Worm (Caenorhabditis elegans) whole organism, L3 larva: ENCODE measurements around the gene srsx-16.

ENCODE experiments used
- R02D3.7 ChIP-seq: fragments of 150-350 bp; optimal IDR thresholded peaks from 2 replicates; lab custom pipeline; 2014; ENCODE audit warnings: missing biosample characterization, missing genetic modification characterization
- ZK546.5 ChIP-seq: sonication (generic microtip); optimal IDR thresholded peaks from 2 replicates; lab custom pipeline; 2017; ENCODE audit warnings: missing biosample characterization, missing genetic modification characterization
- ceh-9 ChIP-seq: sonication (generic microtip); optimal IDR thresholded peaks from 2 replicates; lab custom pipeline; 2018; ENCODE audit warnings: missing biosample characterization, missing genetic modification characterization
- nhr-12 ChIP-seq: fragments of 150-350 bp; optimal IDR thresholded peaks from 2 replicates; lab custom pipeline; 2014; ENCODE audit warnings: missing biosample characterization, missing genetic modification characterization
- nhr-237 ChIP-seq: fragments of 150-350 bp; optimal IDR thresholded peaks from 2 replicates; lab custom pipeline; 2014; ENCODE audit warnings: missing biosample characterization, missing genetic modification characterization
- nhr-25 ChIP-seq: sonication (generic microtip); optimal IDR thresholded peaks from 2 replicates; lab custom pipeline; 2017; ENCODE audit warnings: missing biosample characterization, missing genetic modification characterization
- nhr-76 ChIP-seq: fragments of 150-350 bp; sonication (generic microtip); optimal IDR thresholded peaks from 5 replicates; lab custom pipeline; 2014; ENCODE audit warnings: missing biosample characterization, missing genetic modification characterization
- snpc-4 ChIP-seq: fragments of 150-350 bp; optimal IDR thresholded peaks from 2 replicates; lab custom pipeline; 2014; ENCODE audit warnings: missing biosample characterization, missing genetic modification characterization

DNA sequence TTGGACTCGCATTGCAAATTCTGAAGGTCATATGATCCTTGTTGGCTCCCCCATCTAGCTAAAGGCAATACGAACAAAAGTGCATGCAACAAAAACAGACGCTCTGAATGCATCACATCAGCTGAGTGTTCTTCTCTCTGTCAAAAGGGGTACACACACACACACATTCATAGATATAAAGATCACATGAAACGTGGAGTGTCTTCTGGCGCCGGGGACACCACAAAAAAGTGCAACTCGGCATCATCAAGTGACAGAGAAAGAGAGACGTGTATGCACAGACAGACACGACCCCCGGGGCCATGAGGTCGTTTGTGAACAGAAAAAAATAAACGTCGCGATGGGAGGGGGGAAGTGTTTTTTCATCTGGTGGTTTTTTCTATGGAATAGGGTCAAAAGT, 12.2 kb downstream of the srsx-16 start:
- TF ChIP-seq nhr-25 (tag; lab: Kevin White, UChicago) (peak; percentile 39), ZK546.5 (no peak), R02D3.7 (tag; lab: Kevin White, UChicago) (no peak), nhr-237 (tag; lab: Kevin White, UChicago) (no peak), ceh-9 (no peak), nhr-12 (tag; lab: Kevin White, UChicago) (no peak), snpc-4 (peak; percentile 76), nhr-76 (tag; lab: Kevin White, UChicago) (no peak)
